Fruit fly (Drosophila melanogaster): ENCODE results near the gene CG13606.

Gene CG13606

DNA sequence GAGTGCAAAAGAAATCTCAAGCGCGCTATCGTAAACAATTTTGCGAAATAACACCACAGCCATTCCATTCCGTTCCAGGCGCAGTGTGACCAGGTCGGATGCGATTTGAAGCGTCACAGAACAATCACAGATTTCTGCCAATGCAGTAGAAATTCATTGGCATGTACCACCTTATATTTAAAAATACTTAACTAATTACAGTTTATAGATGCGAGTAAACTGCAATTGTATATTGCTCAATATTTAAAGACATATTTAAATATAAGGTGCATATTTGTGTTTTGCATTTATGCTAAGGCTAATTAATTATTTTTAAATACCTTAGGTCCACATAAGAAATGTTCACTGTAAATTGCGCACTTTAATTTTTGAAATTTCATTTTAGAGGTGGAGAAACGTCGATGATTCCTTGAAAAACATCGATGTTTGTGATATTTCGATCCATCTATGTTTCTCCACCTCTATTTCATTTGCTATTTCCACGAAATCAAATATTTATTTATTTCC lies 21.0 kb downstream of the CG13606 start, which contains the start of the genes SMC6 and CG6204 (continued):
- TF ChIP-seq CG3065 (GFP tag; optimal IDR thresholded peaks at IDR 0.05) (peak; percentile 65), Jarid2 (GFP tag; optimal IDR thresholded peaks at IDR 0.05) (no peak), peb (GFP tag; IDR thresholded peaks at IDR 0.05) (peak; percentile 81), CG18011 (GFP tag; optimal IDR thresholded peaks at IDR 0.05) (peak; percentile 77), Blimp-1 (GFP tag; optimal IDR thresholded peaks at IDR 0.05) (peak; percentile 90), pita (GFP tag; optimal IDR thresholded peaks at IDR 0.05) (no peak), CG17612 (GFP tag; IDR thresholded peaks at IDR 0.05) (peak; percentile 75), pros (GFP tag; optimal IDR thresholded peaks at IDR 0.05) (peak; percentile 20), psq (GFP tag; optimal IDR thresholded peaks at IDR 0.05) (peak; percentile 59), Sry-β (GFP tag; optimal IDR thresholded peaks at IDR 0.05) (peak; percentile 17), CG11504 (tag; optimal IDR thresholded peaks at IDR 0.05) (peak; percentile 94), en (GFP tag; optimal IDR thresholded peaks at IDR 0.05) (peak; percentile 46), CG2116 (GFP tag; optimal IDR thresholded peaks at IDR 0.05) (peak; percentile 82), CG12155 (GFP tag; optimal IDR thresholded peaks at IDR 0.05) (peak; percentile 92), HLHmδ (GFP tag; optimal IDR thresholded peaks at IDR 0.05) (no peak), CG6272 (GFP tag; IDR thresholded peaks at IDR 0.05) (peak; percentile 94), CG16813 (GFP tag; IDR thresholded peaks at IDR 0.05; ENCODE audit: partially characterized antibody) (peak; percentile 33; the same call in 1 of the 3 replicates), pzg (GFP tag; optimal IDR thresholded peaks at IDR 0.05) (peak; percentile 61), kni (GFP tag; optimal IDR thresholded peaks at IDR 0.05) (no peak), CG11456 (GFP tag; IDR thresholded peaks at IDR 0.05) (peak; percentile 93), eyg (GFP tag; optimal IDR thresholded peaks at IDR 0.05) (peak; percentile 52), CG7271 (tag; optimal IDR thresholded peaks at IDR 0.05) (peak; percentile 84), CG11247 (GFP tag; IDR thresholded peaks at IDR 0.05) (peak; percentile 94), gce (GFP tag; IDR thresholded peaks at IDR 0.05) (peak; percentile 92), CG12219 (GFP tag; optimal IDR thresholded peaks at IDR 0.05) (peak; percentile 87), CG7745 (tag; optimal IDR thresholded peaks at IDR 0.05) (peak; percentile 63), CG10147 (GFP tag; optimal IDR thresholded peaks at IDR 0.05) (peak; percentile 93), MTF-1 (GFP tag; optimal IDR thresholded peaks at IDR 0.05; ENCODE audit: borderline replicate concordance) (peak; percentile 78), CG1233 (GFP tag; optimal IDR thresholded peaks at IDR 0.05) (peak; percentile 90), lbe (GFP tag; optimal IDR thresholded peaks at IDR 0.05) (peak; percentile 91), twi (tag; optimal IDR thresholded peaks at IDR 0.05) (peak; percentile 91), ci (GFP tag; IDR thresholded peaks at IDR 0.05) (peak; percentile 92), CG1602 (GFP tag; optimal IDR thresholded peaks at IDR 0.05) (peak; percentile 93), HmgZ (tag; optimal IDR thresholded peaks at IDR 0.05) (peak; percentile 96), pum (GFP tag; optimal IDR thresholded peaks at IDR 0.05) (peak; percentile 83), pb (GFP tag; optimal IDR thresholded peaks at IDR 0.05) (peak; percentile 48), ranshi (GFP tag; IDR thresholded peaks at IDR 0.05) (peak; percentile 95), Ets65A (GFP tag) (peak; percentile 97), CG7928 (GFP tag; optimal IDR thresholded peaks at IDR 0.05) (peak; percentile 66), Oli (tag; optimal IDR thresholded peaks at IDR 0.05) (peak; percentile 96), CG33213 (GFP tag; optimal IDR thresholded peaks at IDR 0.05) (peak; percentile 50), Fer2 (tag; optimal IDR thresholded peaks at IDR 0.05) (peak; percentile 93), CG8478 (optimal IDR thresholded peaks at IDR 0.05) (no peak), CG13123 (GFP tag; optimal IDR thresholded peaks at IDR 0.05) (peak; percentile 71), HmgD (GFP tag; optimal IDR thresholded peaks at IDR 0.05) (peak; percentile 39), tx (GFP tag; optimal IDR thresholded peaks at IDR 0.05) (peak; percentile 79), dysf (GFP tag; IDR thresholded peaks at IDR 0.05) (peak; percentile 97), Nf-YB (GFP tag; optimal IDR thresholded peaks at IDR 0.05) (peak; percentile 80), CG6654 (GFP tag; optimal IDR thresholded peaks at IDR 0.05) (peak; percentile 66), kah (GFP tag; optimal IDR thresholded peaks at IDR 0.05) (peak; percentile 79)

Data from whole organism, embryonic.